Fruit fly (Drosophila melanogaster) whole organism, embryonic: ENCODE measurements around the gene CG5611.

Experiments used
- B-H2 ChIP-seq: fragments of 200-800 bp; sonication (Bioruptor generic); optimal IDR thresholded peaks from 2 replicates; lab custom pipeline; 2018; ENCODE audit warnings: missing biosample characterization, mild to moderate bottlenecking, missing genetic modification characterization
- BtbVII ChIP-seq: fragments of 200-800 bp; sonication (Bioruptor generic); optimal IDR thresholded peaks from 3 replicates; lab custom pipeline; 2017; ENCODE audit warnings: missing biosample characterization, mild to moderate bottlenecking, missing genetic modification characterization
- CG10267 ChIP-seq: fragments of 200-800 bp; sonication (Bioruptor generic); optimal IDR thresholded peaks from 2 replicates; lab custom pipeline; 2018; ENCODE audit warnings: missing biosample characterization, mild to moderate bottlenecking, missing genetic modification characterization, moderate library complexity
- CG10274 ChIP-seq: fragments of 200-800 bp; sonication (Bioruptor generic); optimal IDR thresholded peaks from 3 replicates; lab custom pipeline; 2017; ENCODE audit warnings: missing biosample characterization, mild to moderate bottlenecking, missing genetic modification characterization
- CG11247 ChIP-seq: fragments of 200-800 bp; sonication (Bioruptor generic); IDR thresholded peaks from 2 replicates; pipeline ENCODE4 v1.3.6; 2022; ENCODE audit warnings: missing biosample characterization, missing genetic modification characterization
- CG11723 ChIP-seq: fragments of 200-800 bp; sonication (Bioruptor generic); optimal IDR thresholded peaks from 2 replicates; lab custom pipeline; 2017; ENCODE audit warnings: missing biosample characterization, mild to moderate bottlenecking, missing genetic modification characterization
- CG12659 ChIP-seq: fragments of 200-800 bp; sonication (Bioruptor generic); optimal IDR thresholded peaks from 3 replicates; lab custom pipeline; 2017; ENCODE audit warnings: mild to moderate bottlenecking, missing biosample characterization, missing genetic modification reagents, missing genetic modification characterization
- CG13424 ChIP-seq: fragments of 200-800 bp; sonication (Bioruptor generic); optimal IDR thresholded peaks from 2 replicates; lab custom pipeline; 2019; ENCODE audit warnings: missing biosample characterization, mild to moderate bottlenecking, missing genetic modification characterization, moderate library complexity
- CG14667 ChIP-seq: fragments of 200-800 bp; sonication (Bioruptor generic); IDR thresholded peaks from 2 replicates; pipeline ENCODE4 v1.3.6; 2022; ENCODE audit warnings: missing biosample characterization, missing genetic modification characterization
- CG14710 ChIP-seq: fragments of 200-800 bp; sonication (Bioruptor generic); optimal IDR thresholded peaks from 3 replicates; lab custom pipeline; 2019; ENCODE audit warnings: missing biosample characterization, mild to moderate bottlenecking, missing genetic modification characterization, moderate library complexity
- CG18011 ChIP-seq: fragments of 200-800 bp; sonication (Bioruptor generic); optimal IDR thresholded peaks from 2 replicates; lab custom pipeline; 2017; ENCODE audit warnings: missing biosample characterization, missing genetic modification characterization, mild to moderate bottlenecking, moderate library complexity, missing genotype
- CG2712 ChIP-seq: fragments of 200-800 bp; optimal IDR thresholded peaks from 3 replicates; lab custom pipeline; 2019; ENCODE audit warnings: missing biosample characterization, mild to moderate bottlenecking, missing genetic modification characterization, moderate library complexity
- CG30020 ChIP-seq: fragments of 200-800 bp; optimal IDR thresholded peaks from 2 replicates; lab custom pipeline; 2019; ENCODE audit warnings: missing biosample characterization, mild to moderate bottlenecking, missing genetic modification characterization, moderate library complexity
- CG32772 ChIP-seq: fragments of 200-800 bp; sonication (Bioruptor generic); IDR thresholded peaks from 2 replicates; pipeline ENCODE4 v1.3.6; 2022; ENCODE audit warnings: missing biosample characterization, missing genetic modification characterization
- CG4404 ChIP-seq: fragments of 200-800 bp; sonication (Bioruptor generic); IDR thresholded peaks from 2 replicates; pipeline ENCODE4 v1.3.6; 2022; ENCODE audit warnings: missing biosample characterization, missing genetic modification characterization
- CG4424 ChIP-seq: fragments of 200-800 bp; sonication (Bioruptor generic); optimal IDR thresholded peaks from 3 replicates; lab custom pipeline; 2016; ENCODE audit warnings: missing biosample characterization, missing genetic modification characterization
- CG4730 ChIP-seq: fragments of 200-800 bp; sonication (Bioruptor generic); IDR thresholded peaks from 2 replicates; pipeline ENCODE4 v1.3.6; 2022; ENCODE audit warnings: missing biosample characterization, missing genetic modification characterization
- CG5953 ChIP-seq: fragments of 200-800 bp; sonication (Bioruptor generic); IDR thresholded peaks from 2 replicates; pipeline ENCODE4 v1.3.6; 2022; ENCODE audit warnings: missing biosample characterization, missing genetic modification characterization
- CG8478 ChIP-seq: fragments of >200 bp; optimal IDR thresholded peaks from 2 replicates; lab custom pipeline; 2018
- CG8924 ChIP-seq: fragments of 200-800 bp; optimal IDR thresholded peaks from 3 replicates; lab custom pipeline; 2019; ENCODE audit warnings: missing biosample characterization, mild to moderate bottlenecking, missing genetic modification characterization, moderate library complexity
- CG9727 ChIP-seq: fragments of 200-800 bp; sonication (Bioruptor generic); optimal IDR thresholded peaks from 3 replicates; lab custom pipeline; 2017; ENCODE audit warnings: missing biosample characterization, mild to moderate bottlenecking, missing genetic modification characterization
- CkIIα-i1 ChIP-seq: fragments of 200-800 bp; sonication (Bioruptor generic); IDR thresholded peaks from 2 replicates; pipeline ENCODE4 v1.3.6; 2022; ENCODE audit warnings: missing biosample characterization, missing genetic modification characterization
- D ChIP-seq, 2 experiments: fragments of 200-800 bp in 1 of 2; fragments of >200 bp in 1 of 2; sonication (Bioruptor generic) in 1 of 2; optimal IDR thresholded peaks; 2 replicates in 1 of 2; 3 replicates in 1 of 2; lab custom pipeline; 2017; ENCODE audit warnings: mild to moderate bottlenecking in 1 of 2, missing biosample characterization in 1 of 2, missing genetic modification characterization in 1 of 2, missing genetic modification reagents in 1 of 2
- Dad ChIP-seq: fragments of 200-800 bp; sonication (Bioruptor generic); optimal IDR thresholded peaks from 3 replicates; lab custom pipeline; 2016; ENCODE audit warnings: missing biosample characterization, missing genetic modification characterization
- Dll ChIP-seq: fragments of 200-800 bp; sonication (Bioruptor generic); IDR thresholded peaks from 4 replicates; pipeline ENCODE4 v1.3.6; 2022; ENCODE audit warnings: missing biosample characterization, missing genetic modification characterization; ENCODE audit not compliant: partially characterized antibody
- ERR ChIP-seq: fragments of 200-800 bp; sonication (Bioruptor generic); optimal IDR thresholded peaks from 2 replicates; lab custom pipeline; 2016; ENCODE audit warnings: missing biosample characterization, missing genetic modification characterization
- HLH3B ChIP-seq: fragments of 200-800 bp; sonication (Bioruptor generic); IDR thresholded peaks from 2 replicates; pipeline ENCODE4 v1.3.6; 2022; ENCODE audit warnings: missing biosample characterization, missing genetic modification characterization
- HLHmδ ChIP-seq: fragments of 200-800 bp; sonication (Bioruptor generic); optimal IDR thresholded peaks from 2 replicates; lab custom pipeline; 2018; ENCODE audit warnings: missing biosample characterization, mild to moderate bottlenecking, missing genetic modification characterization, moderate library complexity
- HmgD ChIP-seq: fragments of 200-800 bp; sonication (Bioruptor generic); optimal IDR thresholded peaks from 3 replicates; lab custom pipeline; 2016; ENCODE audit warnings: missing biosample characterization, missing genetic modification characterization
- Hr39 ChIP-seq: fragments of >200 bp; optimal IDR thresholded peaks from 2 replicates; lab custom pipeline; 2017
- Lhr ChIP-seq: fragments of 200-800 bp; sonication (Bioruptor generic); optimal IDR thresholded peaks from 3 replicates; lab custom pipeline; 2017; ENCODE audit warnings: mild to moderate bottlenecking, missing biosample characterization, missing genetic modification reagents, missing genetic modification characterization
- Myb ChIP-seq: fragments of 200-800 bp; sonication (Bioruptor generic); optimal IDR thresholded peaks from 2 replicates; lab custom pipeline; 2016; ENCODE audit warnings: missing biosample characterization, missing genetic modification characterization
- Rfx ChIP-seq: fragments of 200-800 bp; sonication (Bioruptor generic); IDR thresholded peaks from 2 replicates; pipeline ENCODE4 v1.3.6; 2022; ENCODE audit warnings: missing biosample characterization, missing genetic modification characterization
- amos ChIP-seq: fragments of 200-800 bp; sonication (Bioruptor generic); IDR thresholded peaks from 2 replicates; pipeline ENCODE4 v1.3.6; 2022; ENCODE audit warnings: missing biosample characterization, missing genetic modification characterization; ENCODE audit not compliant: partially characterized antibody
- az2 ChIP-seq: fragments of 200-800 bp; sonication (Bioruptor generic); optimal IDR thresholded peaks from 3 replicates; lab custom pipeline; 2016; ENCODE audit warnings: missing biosample characterization, missing genetic modification characterization
- bcd ChIP-seq: fragments of 200-800 bp; sonication (Bioruptor generic); optimal IDR thresholded peaks from 2 replicates; lab custom pipeline; 2017; ENCODE audit warnings: missing biosample characterization, mild to moderate bottlenecking, missing genetic modification characterization
- dmrt99B ChIP-seq: fragments of 200-800 bp; sonication (Bioruptor generic); optimal IDR thresholded peaks from 2 replicates; lab custom pipeline; 2018; ENCODE audit warnings: missing biosample characterization, mild to moderate bottlenecking, missing genetic modification characterization, moderate library complexity
- dysf ChIP-seq: fragments of 200-800 bp; sonication (Bioruptor generic); IDR thresholded peaks from 3 replicates; pipeline ENCODE4 v1.3.6; 2022; ENCODE audit warnings: missing biosample characterization, missing genetic modification characterization
- h ChIP-seq: fragments of >200 bp; optimal IDR thresholded peaks from 2 replicates; lab custom pipeline; 2017
- inv ChIP-seq: fragments of 200-800 bp; sonication (Bioruptor generic); IDR thresholded peaks from 2 replicates; pipeline ENCODE4 v1.3.6; 2022; ENCODE audit warnings: missing biosample characterization, missing genetic modification characterization; ENCODE audit not compliant: partially characterized antibody
- kni ChIP-seq: fragments of 200-800 bp; sonication (Bioruptor generic); optimal IDR thresholded peaks from 3 replicates; lab custom pipeline; 2017; ENCODE audit warnings: mild to moderate bottlenecking, missing biosample characterization, missing genetic modification reagents, missing genetic modification characterization
- lab ChIP-seq: fragments of 200-800 bp; sonication (Bioruptor generic); optimal IDR thresholded peaks from 3 replicates; lab custom pipeline; 2017; ENCODE audit warnings: missing biosample characterization, missing genetic modification characterization, mild to moderate bottlenecking, moderate library complexity, missing genetic modification reagents
- lmd ChIP-seq: fragments of 200-800 bp; sonication (Bioruptor generic); IDR thresholded peaks from 2 replicates; pipeline ENCODE4 v1.3.6; 2022; ENCODE audit warnings: missing biosample characterization, missing genetic modification characterization
- nmo ChIP-seq: fragments of 200-800 bp; sonication (Bioruptor generic); optimal IDR thresholded peaks from 2 replicates; lab custom pipeline; 2018; ENCODE audit warnings: missing biosample characterization, mild to moderate bottlenecking, missing genetic modification characterization, moderate library complexity
- pfk ChIP-seq: fragments of 200-800 bp; sonication (Bioruptor generic); optimal IDR thresholded peaks from 2 replicates; lab custom pipeline; 2018; ENCODE audit warnings: missing biosample characterization, mild to moderate bottlenecking, missing genetic modification characterization, moderate library complexity
- pum ChIP-seq: fragments of 200-800 bp; sonication (Bioruptor generic); optimal IDR thresholded peaks from 2 replicates; lab custom pipeline; 2016; ENCODE audit warnings: missing biosample characterization, missing genetic modification characterization
- ssp ChIP-seq: fragments of 200-800 bp; sonication (Bioruptor generic); IDR thresholded peaks from 2 replicates; pipeline ENCODE4 v1.3.6; 2022; ENCODE audit warnings: missing biosample characterization, missing genetic modification characterization
- usp ChIP-seq: fragments of >200 bp; optimal IDR thresholded peaks from 2 replicates; lab custom pipeline; 2017; ENCODE audit warnings: missing biosample characterization, missing genetic modification characterization
- vnd ChIP-seq: fragments of 200-800 bp; sonication (Bioruptor generic); IDR thresholded peaks from 3 replicates; pipeline ENCODE4 v1.3.6; 2022; ENCODE audit warnings: missing biosample characterization, missing genetic modification characterization; ENCODE audit not compliant: partially characterized antibody

Gene CG5611

dm6 chr3R:27636010-27636584 is at the start of gene CG5611, which contains the start of gene Mtl (continued):
- TF ChIP-seq CG30020 (peak; percentile 93), Rfx (GFP tag; lab: Robert Waterston, UW) (peak; percentile 100), HmgD (GFP tag; lab: Kevin White, UChicago) (peak; percentile 89), HLH3B (peak; percentile 100), dmrt99B (tag; lab: Kevin White, UChicago) (peak; percentile 100), lab (GFP tag; lab: Kevin White, UChicago) (peak; percentile 100), pum (GFP tag; lab: Kevin White, UChicago) (peak; percentile 97), nmo (GFP tag; lab: Kevin White, UChicago) (peak; percentile 100), kni (GFP tag; lab: Kevin White, UChicago) (peak; percentile 96), Lhr (peak; percentile 99), bcd (peak; percentile 100), pfk (GFP tag; lab: Kevin White, UChicago) (peak; percentile 77), usp (no peak), CG2712 (tag; lab: Kevin White, UChicago) (peak; percentile 100), vnd (GFP tag; lab: Robert Waterston, UW) (no peak), Dad (GFP tag; lab: Kevin White, UChicago) (peak; percentile 97), CG9727 (GFP tag; lab: Kevin White, UChicago) (peak; percentile 100), B-H2 (GFP tag; lab: Kevin White, UChicago) (peak; percentile 100), CG8478 (no peak), CG10274 (GFP tag; lab: Kevin White, UChicago) (peak; percentile 95), CkIIα-i1 (GFP tag; lab: Robert Waterston, UW) (peak; percentile 99), D (optimal IDR thresholded peaks at IDR 0.05; lab: Kevin White, UChicago) (no peak), D (GFP tag; optimal IDR thresholded peaks at IDR 0.05; lab: Kevin White, UChicago) (peak; percentile 99), Myb (GFP tag; lab: Kevin White, UChicago) (peak; percentile 84), Hr39 (lab: Kevin White, UChicago) (no peak), CG13424 (tag; lab: Kevin White, UChicago) (peak; percentile 100), CG11723 (GFP tag; lab: Kevin White, UChicago) (peak; percentile 99), dysf (GFP tag; lab: Robert Waterston, UW) (peak; percentile 100), CG14667 (GFP tag; lab: Robert Waterston, UW) (peak; percentile 100), CG10267 (peak; percentile 100), CG14710 (tag; lab: Kevin White, UChicago) (peak; percentile 99), CG8924 (tag; lab: Kevin White, UChicago) (peak; percentile 100), CG5953 (GFP tag; lab: Robert Waterston, UW) (peak; percentile 100), Dll (no peak), lmd (peak; percentile 100), CG32772 (GFP tag; lab: Robert Waterston, UW) (peak; percentile 100), CG18011 (peak; percentile 94), HLHmδ (GFP tag; lab: Kevin White, UChicago) (peak; percentile 26), inv (GFP tag; lab: Robert Waterston, UW) (no peak), CG4424 (GFP tag; lab: Kevin White, UChicago) (peak; percentile 100), CG4730 (GFP tag; lab: Robert Waterston, UW) (peak; percentile 100), BtbVII (GFP tag; lab: Kevin White, UChicago) (peak; percentile 99), az2 (GFP tag; lab: Kevin White, UChicago) (peak; percentile 100), ssp (GFP tag; lab: Robert Waterston, UW) (peak; percentile 98), h (lab: Kevin White, UChicago) (no peak), amos (GFP tag; lab: Robert Waterston, UW) (peak; percentile 37; the same call in 1 of the 2 replicates), CG11247 (GFP tag; lab: Robert Waterston, UW) (peak; percentile 100), CG12659 (GFP tag; lab: Kevin White, UChicago) (peak; percentile 100), CG4404 (GFP tag; lab: Robert Waterston, UW) (peak; percentile 100), ERR (GFP tag; lab: Kevin White, UChicago) (peak; percentile 94)
